Fruit fly (Drosophila melanogaster): ENCODE results near the gene RtcB.
A peak's percentile ranks its signal among the peaks of the same experiment; 100 is the strongest.

Gene RtcB

dm6 chr2L:19442627-19443026 lies 12.2 kb downstream of the RtcB start, which contains the start of gene CG10237:
Gene CG10237 (minus strand): TSS chr2L:19442727.
- no peak for TF ChIP-seq toe (GFP tag; optimal IDR thresholded peaks at IDR 0.05)
- TF ChIP-seq CG12768 (GFP tag; optimal IDR thresholded peaks at IDR 0.05) = peak; percentile 60

- peak; percentile 94 for TF ChIP-seq tj (GFP tag; optimal IDR thresholded peaks at IDR 0.05)
- peak; percentile 98 for TF ChIP-seq Crg-1 (GFP tag; optimal IDR thresholded peaks at IDR 0.05)
- peak; percentile 90 for TF ChIP-seq CG7045 (GFP tag; optimal IDR thresholded peaks at IDR 0.05)
- peak; percentile 91 for TF ChIP-seq bab1 (GFP tag; optimal IDR thresholded peaks at IDR 0.05)
- peak; percentile 96 for TF ChIP-seq Hr96 (GFP tag; optimal IDR thresholded peaks at IDR 0.05)
- TF ChIP-seq CG5204 (GFP tag; optimal IDR thresholded peaks at IDR 0.05) = peak; percentile 96
- peak; percentile 96 for TF ChIP-seq Clk (GFP tag; optimal IDR thresholded peaks at IDR 0.05)
- peak; percentile 85 for TF ChIP-seq CG33017 (tag; optimal IDR thresholded peaks at IDR 0.05)
- peak; percentile 79 for TF ChIP-seq cic (GFP tag; optimal IDR thresholded peaks at IDR 0.05)
- TF ChIP-seq toe (GFP tag; optimal IDR thresholded peaks at IDR 0.05) = peak; percentile 98
- peak; percentile 92 for TF ChIP-seq ovo (GFP tag; optimal IDR thresholded peaks at IDR 0.05)
- TF ChIP-seq kay (GFP tag; ENCODE audit: borderline replicate concordance) = no peak
- peak; percentile 91 for TF ChIP-seq Mnt (GFP tag; optimal IDR thresholded peaks at IDR 0.05)
- TF ChIP-seq CG7101 (tag; optimal IDR thresholded peaks at IDR 0.05) = peak; percentile 92
- peak; percentile 98 for TF ChIP-seq CG1620 (GFP tag; optimal IDR thresholded peaks at IDR 0.05)
- peak; percentile 88 for TF ChIP-seq pad (GFP tag; optimal IDR thresholded peaks at IDR 0.05)
- TF ChIP-seq cnc (optimal IDR thresholded peaks at IDR 0.05) = no peak
- peak; percentile 95 for TF ChIP-seq CG12768 (GFP tag; optimal IDR thresholded peaks at IDR 0.05)
- TF ChIP-seq CG14711 (tag; optimal IDR thresholded peaks at IDR 0.05) = peak; percentile 96
- peak; percentile 95 for TF ChIP-seq CG11617 (GFP tag; optimal IDR thresholded peaks at IDR 0.05)
Observed at dm6 chr2L:19444734-19445140, 14.3 kb downstream of the RtcB start, which contains the start of gene Hs2st. Gene Hs2st (minus strand): TSS chr2L:19444750.

- TF ChIP-seq kay (GFP tag; ENCODE audit: borderline replicate concordance) (no peak), Mnt (GFP tag; optimal IDR thresholded peaks at IDR 0.05) (peak; percentile 67), cic (GFP tag; optimal IDR thresholded peaks at IDR 0.05) (peak; percentile 16), CG14711 (tag; optimal IDR thresholded peaks at IDR 0.05) (peak; percentile 20), CG7101 (tag; optimal IDR thresholded peaks at IDR 0.05) (no peak), tj (GFP tag; optimal IDR thresholded peaks at IDR 0.05) (peak; percentile 52)
Observed at dm6 chr2L:19452535-19453317, 22.3 kb downstream of the RtcB start.

- TF ChIP-seq cnc (optimal IDR thresholded peaks at IDR 0.05) = no peak
- peak; percentile 30 for TF ChIP-seq CG1620 (GFP tag; optimal IDR thresholded peaks at IDR 0.05)
- TF ChIP-seq toe (GFP tag; optimal IDR thresholded peaks at IDR 0.05) = peak; percentile 8
- TF ChIP-seq kay (GFP tag; ENCODE audit: borderline replicate concordance) = no peak
- peak; percentile 26 for TF ChIP-seq CG5204 (GFP tag; optimal IDR thresholded peaks at IDR 0.05)
- peak; percentile 11 for TF ChIP-seq CG14711 (tag; optimal IDR thresholded peaks at IDR 0.05)
- TF ChIP-seq bab1 (GFP tag; optimal IDR thresholded peaks at IDR 0.05) = peak; percentile 57
- no peak for TF ChIP-seq ovo (GFP tag; optimal IDR thresholded peaks at IDR 0.05)
- TF ChIP-seq Hr96 (GFP tag; optimal IDR thresholded peaks at IDR 0.05) = no peak
- no peak for TF ChIP-seq Clk (GFP tag; optimal IDR thresholded peaks at IDR 0.05)
- no peak for TF ChIP-seq CG12768 (GFP tag; optimal IDR thresholded peaks at IDR 0.05)
- TF ChIP-seq CG11617 (GFP tag; optimal IDR thresholded peaks at IDR 0.05) = no peak
- no peak for TF ChIP-seq Crg-1 (GFP tag; optimal IDR thresholded peaks at IDR 0.05)
- TF ChIP-seq CG7045 (GFP tag; optimal IDR thresholded peaks at IDR 0.05) = no peak
- TF ChIP-seq CG7101 (tag; optimal IDR thresholded peaks at IDR 0.05) = peak; percentile 33
- peak; percentile 59 for TF ChIP-seq Mnt (GFP tag; optimal IDR thresholded peaks at IDR 0.05)
- peak; percentile 21 for TF ChIP-seq pad (GFP tag; optimal IDR thresholded peaks at IDR 0.05)
- no peak for TF ChIP-seq cic (GFP tag; optimal IDR thresholded peaks at IDR 0.05)
- TF ChIP-seq tj (GFP tag; optimal IDR thresholded peaks at IDR 0.05) = no peak
- TF ChIP-seq CG33017 (tag; optimal IDR thresholded peaks at IDR 0.05) = no peak
Observed at dm6 chr2L:19453381-19453780, 22.9 kb downstream of the RtcB start, which contains the start of gene Top2. Gene Top2 (minus strand): TSS chr2L:19453490.

dm6 chr2L:19454070-19454751 lies 23.8 kb downstream of the RtcB start, which contains the start of gene CG10026:
Gene CG10026 (plus strand): TSS chr2L:19454256.
- TF ChIP-seq tj (GFP tag; optimal IDR thresholded peaks at IDR 0.05) (peak; percentile 72), Clk (GFP tag; optimal IDR thresholded peaks at IDR 0.05) (no peak), kay (GFP tag; ENCODE audit: borderline replicate concordance) (peak; percentile 52), CG12768 (GFP tag; optimal IDR thresholded peaks at IDR 0.05) (peak; percentile 7)

dm6 chr2L:19455209-19455608 lies 24.8 kb downstream of the RtcB start:
- peak; percentile 17 for TF ChIP-seq tj (GFP tag; optimal IDR thresholded peaks at IDR 0.05)
- no peak for TF ChIP-seq cic (GFP tag; optimal IDR thresholded peaks at IDR 0.05)
- TF ChIP-seq Mnt (GFP tag; optimal IDR thresholded peaks at IDR 0.05) = peak; percentile 6
- TF ChIP-seq CG5204 (GFP tag; optimal IDR thresholded peaks at IDR 0.05) = no peak
- no peak for TF ChIP-seq CG7101 (tag; optimal IDR thresholded peaks at IDR 0.05)
- no peak for TF ChIP-seq CG1620 (GFP tag; optimal IDR thresholded peaks at IDR 0.05)
- TF ChIP-seq kay (GFP tag; ENCODE audit: borderline replicate concordance) = no peak
- TF ChIP-seq CG14711 (tag; optimal IDR thresholded peaks at IDR 0.05) = no peak
